Worm (Caenorhabditis elegans) whole organism, young adult: ENCODE results near the gene fbxa-37.

Experiments used
- T07F8.4 ChIP-seq: sonication (generic microtip); optimal IDR thresholded peaks from 2 replicates; lab custom pipeline; 2016; ENCODE audit warnings: mild to moderate bottlenecking, missing genetic modification characterization, moderate library complexity, missing compliant biosample characterization
- Y79H2A.3 ChIP-seq: fragments of 200-800 bp; sonication (Bioruptor generic); conservative IDR thresholded peaks from 2 replicates; pipeline ENCODE4 v1.3.6; 2022; ENCODE audit warnings: missing genetic modification reagents, missing genetic modification characterization, missing compliant biosample characterization
- cebp-1 ChIP-seq, 2 experiments: fragments of 200-800 bp in 1 of 2; sonication (Bioruptor generic) in 1 of 2; sonication (generic microtip) in 1 of 2; IDR thresholded peaks in 1 of 2; optimal IDR thresholded peaks in 1 of 2; 2 replicates each; pipeline versions ENCODE4 v1.3.6 to Lab custom; 2017 to 2022; ENCODE audit warnings: missing compliant biosample characterization in 2 of 2, missing genetic modification characterization in 2 of 2, mild to moderate bottlenecking in 1 of 2, missing genetic modification reagents in 1 of 2, moderate library complexity in 1 of 2
- ets-4 ChIP-seq: fragments of 200-800 bp; sonication (Bioruptor generic); optimal IDR thresholded peaks from 2 replicates; lab custom pipeline; 2018; ENCODE audit warnings: mild to moderate bottlenecking, missing genetic modification characterization, missing compliant biosample characterization
- nfyb-1 ChIP-seq: fragments of 200-800 bp; sonication (Bioruptor generic); IDR thresholded peaks from 2 replicates; pipeline ENCODE4 v1.3.6; 2022; ENCODE audit warnings: missing genetic modification reagents, missing genetic modification characterization, missing compliant biosample characterization
- somi-1 ChIP-seq: fragments of 200-800 bp; sonication (Bioruptor generic); optimal IDR thresholded peaks from 2 replicates; lab custom pipeline; 2018; ENCODE audit warnings: mild to moderate bottlenecking, missing genetic modification characterization, missing compliant biosample characterization
- unc-62 ChIP-seq: fragments of 150-350 bp; optimal IDR thresholded peaks from 2 replicates; lab custom pipeline; 2014; ENCODE audit warnings: missing biosample characterization, missing genetic modification reagents, missing genetic modification characterization

DNA sequence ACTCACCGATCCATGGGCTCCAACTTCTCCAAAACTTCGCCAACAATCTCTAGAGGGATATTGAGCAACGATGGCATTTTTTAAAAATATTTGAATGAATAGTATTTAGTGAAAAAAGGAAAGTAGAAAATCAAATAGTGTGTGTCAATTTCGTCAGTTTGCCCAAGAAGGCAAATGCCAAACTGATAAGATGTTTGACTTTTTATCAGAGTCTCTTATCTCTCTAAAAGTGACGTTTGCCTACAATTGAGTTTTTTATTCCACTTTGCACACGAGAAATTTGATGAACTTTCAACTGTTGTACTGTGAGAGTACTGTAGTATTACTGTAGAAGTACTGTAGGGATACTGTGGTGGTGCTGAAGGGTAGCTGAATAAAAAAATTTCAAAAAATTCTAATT, 38.8 kb downstream of the fbxa-37 start:
- TF ChIP-seq nfyb-1 (GFP tag; lab: Robert Waterston, UW), result no peak
- peak; percentile 17 for TF ChIP-seq ets-4 (GFP tag; lab: Kevin White, UChicago)
- TF ChIP-seq cebp-1 (GFP tag; IDR thresholded peaks at IDR 0.05; lab: Robert Waterston, UW), result peak; percentile 21; the same call in 1 of the 2 replicates
- peak; percentile 32 for TF ChIP-seq cebp-1 (tag; optimal IDR thresholded peaks at IDR 0.05; lab: Kevin White, UChicago)
- TF ChIP-seq Y79H2A.3 (GFP tag; lab: Robert Waterston, UW), result no peak
- TF ChIP-seq somi-1 (GFP tag; lab: Kevin White, UChicago), result no peak
- no peak for TF ChIP-seq T07F8.4 (tag; lab: Kevin White, UChicago)
- no peak for TF ChIP-seq unc-62
